Fruit fly (Drosophila melanogaster) Kc167 (cell line): ENCODE measurements around the gene CG34280.

ENCODE experiments used
- Myc ChIP-seq: fragments of >200 bp; optimal IDR thresholded peaks from 2 replicates; lab custom pipeline; 2017; ENCODE audit warnings: missing external identifiers
- h ChIP-seq: fragments of >200 bp; optimal IDR thresholded peaks from 3 replicates; lab custom pipeline; 2018; ENCODE audit warnings: missing external identifiers
- insv ChIP-seq: fragments of >200 bp; optimal IDR thresholded peaks from 3 replicates; lab custom pipeline; 2018; ENCODE audit warnings: missing external identifiers
- psq ChIP-seq: fragments of >200 bp; optimal IDR thresholded peaks from 2 replicates; lab custom pipeline; 2017; ENCODE audit warnings: missing external identifiers
- ttk ChIP-seq: sonication (Bioruptor generic); optimal IDR thresholded peaks from 2 replicates; lab custom pipeline; 2017; ENCODE audit warnings: missing external identifiers

dm6 chr3R:17447615-17448014, 44.1 kb upstream of the CG34280 start:
- no peak for TF ChIP-seq Myc (lab: Kevin White, UChicago)
- TF ChIP-seq insv (lab: Kevin White, UChicago), result no peak
- TF ChIP-seq h, result no peak
- no peak for TF ChIP-seq psq (lab: Kevin White, UChicago)
- TF ChIP-seq ttk, result no peak
